Worm (Caenorhabditis elegans) whole organism, L2 larva: Measurements from ENCODE around the gene F10G7.9.
A peak's percentile ranks its signal among the peaks of the same experiment; 100 is the strongest.

ENCODE experiments used
- C34F6.9 ChIP-seq: fragments of 150-350 bp; optimal IDR thresholded peaks from 2 replicates; lab custom pipeline; 2014; ENCODE audit warnings: missing biosample characterization, missing genetic modification characterization
- F13H6.1 ChIP-seq: sonication (generic microtip); optimal IDR thresholded peaks from 2 replicates; lab custom pipeline; 2016; ENCODE audit warnings: missing genetic modification characterization, missing compliant biosample characterization
- R02D3.7 ChIP-seq: fragments of 150-350 bp; optimal IDR thresholded peaks from 2 replicates; lab custom pipeline; 2014; ENCODE audit warnings: missing biosample characterization, missing genetic modification characterization
- Y55F3AM.14 ChIP-seq: fragments of 200-800 bp; sonication (Bioruptor generic); optimal IDR thresholded peaks from 2 replicates; lab custom pipeline; 2018; ENCODE audit warnings: mild to moderate bottlenecking, missing genetic modification characterization, missing compliant biosample characterization
- ama-1 ChIP-seq: fragments of 150-350 bp; optimal IDR thresholded peaks from 2 replicates; lab custom pipeline; 2018; ENCODE audit warnings: inconsistent platforms
- blmp-1 ChIP-seq: sonication (generic microtip); optimal IDR thresholded peaks from 2 replicates; lab custom pipeline; 2017; ENCODE audit warnings: missing genetic modification characterization, mild to moderate bottlenecking, missing compliant biosample characterization, antibody characterized with exemption, moderate library complexity; ENCODE audit not compliant: insufficient read depth
- ceh-82 ChIP-seq: fragments of 150-350 bp; optimal IDR thresholded peaks from 2 replicates; lab custom pipeline; 2014; ENCODE audit warnings: missing biosample characterization, missing genetic modification characterization
- crh-2 ChIP-seq: sonication (generic microtip); optimal IDR thresholded peaks from 2 replicates; lab custom pipeline; 2017; ENCODE audit warnings: missing biosample characterization, missing genetic modification characterization
- dmd-4 ChIP-seq: sonication (generic microtip); optimal IDR thresholded peaks from 2 replicates; lab custom pipeline; 2017; ENCODE audit warnings: missing biosample characterization, missing genetic modification characterization
- elt-1 ChIP-seq: fragments of 150-350 bp; optimal IDR thresholded peaks from 2 replicates; lab custom pipeline; 2014; ENCODE audit warnings: missing biosample characterization, missing genetic modification characterization
- fos-1 ChIP-seq: fragments of 150-350 bp; optimal IDR thresholded peaks from 2 replicates; lab custom pipeline; 2014; ENCODE audit warnings: missing biosample characterization, missing genetic modification characterization
- gmeb-1 ChIP-seq: fragments of 150-350 bp; optimal IDR thresholded peaks from 2 replicates; lab custom pipeline; 2014; ENCODE audit warnings: missing biosample characterization, missing genetic modification characterization
- lin-13 ChIP-seq: fragments of 150-350 bp; optimal IDR thresholded peaks from 2 replicates; lab custom pipeline; 2014; ENCODE audit warnings: missing biosample characterization, missing genetic modification reagents, missing genetic modification characterization
- lin-39 ChIP-seq: fragments of 150-350 bp; optimal IDR thresholded peaks from 2 replicates; lab custom pipeline; 2014; ENCODE audit warnings: missing biosample characterization, missing genetic modification reagents, missing genetic modification characterization
- lsy-2 ChIP-seq, 2 experiments: fragments of 150-350 bp in 1 of 2; sonication (generic microtip) in 1 of 2; optimal IDR thresholded peaks; 2 replicates each; lab custom pipeline; 2014 to 2017; ENCODE audit warnings: missing biosample characterization in 2 of 2, missing genetic modification characterization in 2 of 2
- mab-5 ChIP-seq: fragments of 150-350 bp; optimal IDR thresholded peaks from 2 replicates; lab custom pipeline; 2014; ENCODE audit warnings: missing biosample characterization, missing genetic modification characterization
- mbf-1 ChIP-seq: sonication (generic microtip); optimal IDR thresholded peaks from 2 replicates; lab custom pipeline; 2017; ENCODE audit warnings: missing biosample characterization, missing genetic modification characterization
- mdl-1 ChIP-seq, 2 experiments: fragments of 150-350 bp in 1 of 2; sonication (generic microtip) in 1 of 2; optimal IDR thresholded peaks; 2 replicates each; lab custom pipeline; 2017; ENCODE audit warnings: missing biosample characterization in 2 of 2, missing genetic modification characterization in 2 of 2
- nhr-10 ChIP-seq: sonication (generic microtip); optimal IDR thresholded peaks from 2 replicates; lab custom pipeline; 2017; ENCODE audit warnings: missing biosample characterization, missing genetic modification characterization
- nhr-11 ChIP-seq: fragments of 150-350 bp; optimal IDR thresholded peaks from 2 replicates; lab custom pipeline; 2014; ENCODE audit warnings: missing biosample characterization, missing genetic modification characterization
- nhr-12 ChIP-seq: fragments of 150-350 bp; optimal IDR thresholded peaks from 2 replicates; lab custom pipeline; 2014; ENCODE audit warnings: missing biosample characterization, missing genetic modification characterization
- nhr-21 ChIP-seq: fragments of 150-350 bp; optimal IDR thresholded peaks from 2 replicates; lab custom pipeline; 2014; ENCODE audit warnings: missing biosample characterization, missing genetic modification characterization
- nhr-23 ChIP-seq: fragments of 150-350 bp; optimal IDR thresholded peaks from 2 replicates; lab custom pipeline; 2014; ENCODE audit warnings: missing biosample characterization, missing genetic modification reagents, missing genetic modification characterization
- nhr-25 ChIP-seq: fragments of 150-350 bp; sonication (generic microtip); optimal IDR thresholded peaks from 3 replicates; lab custom pipeline; 2014; ENCODE audit warnings: missing biosample characterization, missing genetic modification characterization
- nhr-6 ChIP-seq: fragments of 150-350 bp; optimal IDR thresholded peaks from 2 replicates; lab custom pipeline; 2014; ENCODE audit warnings: missing biosample characterization, missing genetic modification characterization
- nhr-77 ChIP-seq: fragments of 150-350 bp; optimal IDR thresholded peaks from 2 replicates; lab custom pipeline; 2014; ENCODE audit warnings: missing biosample characterization, missing genetic modification characterization
- peb-1 ChIP-seq: fragments of 150-350 bp; optimal IDR thresholded peaks from 2 replicates; lab custom pipeline; 2014; ENCODE audit warnings: missing biosample characterization, missing genetic modification characterization
- skn-1 ChIP-seq: sonication (generic microtip); optimal IDR thresholded peaks from 2 replicates; lab custom pipeline; 2017; ENCODE audit warnings: missing biosample characterization, missing genetic modification characterization
- sma-3 ChIP-seq: sonication (generic microtip); optimal IDR thresholded peaks from 2 replicates; lab custom pipeline; 2016; ENCODE audit warnings: missing genetic modification reagents, missing genetic modification characterization, missing compliant biosample characterization
- sma-9 ChIP-seq, 2 experiments: fragments of 150-350 bp in 1 of 2; sonication (generic microtip) in 1 of 2; optimal IDR thresholded peaks; 2 replicates each; lab custom pipeline; 2014 to 2016; ENCODE audit warnings: missing genetic modification characterization in 2 of 2, mild to moderate bottlenecking in 1 of 2, missing biosample characterization in 1 of 2, missing compliant biosample characterization in 1 of 2, missing genetic modification reagents in 1 of 2, moderate library complexity in 1 of 2
- snpc-4 ChIP-seq: fragments of 150-350 bp; optimal IDR thresholded peaks from 2 replicates; lab custom pipeline; 2014; ENCODE audit warnings: missing biosample characterization, missing genetic modification characterization
- unc-39 ChIP-seq: fragments of 150-350 bp; optimal IDR thresholded peaks from 2 replicates; lab custom pipeline; 2014; ENCODE audit warnings: missing biosample characterization, missing genetic modification characterization
- unc-62 ChIP-seq: fragments of 150-350 bp; optimal IDR thresholded peaks from 2 replicates; lab custom pipeline; 2014; ENCODE audit warnings: missing biosample characterization, missing genetic modification reagents, missing genetic modification characterization
- ztf-1 ChIP-seq: fragments of 200-800 bp; sonication (Bioruptor generic); conservative IDR thresholded peaks from 2 replicates; pipeline ENCODE4 v1.3.6; 2022; ENCODE audit warnings: missing genetic modification characterization, missing compliant biosample characterization
- ztf-4 ChIP-seq: fragments of 150-350 bp; optimal IDR thresholded peaks from 2 replicates; lab custom pipeline; 2014; ENCODE audit warnings: missing biosample characterization, missing genetic modification characterization

F10G7.9 gene

DNA sequence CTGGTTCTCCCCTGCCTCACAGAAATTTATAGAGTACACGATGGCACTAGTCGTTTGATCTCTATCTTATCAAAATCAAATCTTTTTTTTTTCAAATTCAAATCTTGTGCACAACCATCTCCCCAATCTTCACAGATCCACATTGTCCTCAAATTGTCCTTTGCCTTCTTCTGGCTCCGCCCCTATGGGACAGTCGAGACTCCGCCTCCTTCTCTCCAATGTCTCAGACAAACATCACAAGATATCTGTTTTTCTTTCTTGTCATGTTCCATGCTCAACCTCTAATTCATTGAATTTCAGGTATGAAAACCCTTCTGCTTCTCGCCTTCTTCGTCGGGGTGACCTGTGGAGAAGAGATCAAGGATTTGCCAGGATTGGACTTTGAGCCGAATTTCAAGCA is 31.1 kb upstream of the F10G7.9 start, which contains the start of gene ctsa-1.1:
ctsa-1.1 (plus strand) TSS at position 301 of the 400 bp plus-strand sequence.
- TF ChIP-seq peb-1 (tag; lab: Kevin White, UChicago) (no peak), nhr-77 (tag; lab: Kevin White, UChicago) (no peak), dmd-4 (tag; lab: Kevin White, UChicago) (no peak), mdl-1 (tag; optimal IDR thresholded peaks at IDR 0.05; lab: Kevin White, UChicago) (no peak), C34F6.9 (tag; lab: Kevin White, UChicago) (no peak), unc-39 (tag; lab: Kevin White, UChicago) (no peak), mbf-1 (tag; lab: Kevin White, UChicago) (no peak), lin-39 (no peak), nhr-23 (tag; lab: Kevin White, UChicago) (no peak), crh-2 (tag; lab: Kevin White, UChicago) (no peak), nhr-6 (tag; lab: Kevin White, UChicago) (no peak), sma-9 (GFP tag; optimal IDR thresholded peaks at IDR 0.05; lab: Kevin White, UChicago) (no peak), sma-9 (tag; optimal IDR thresholded peaks at IDR 0.05; lab: Kevin White, UChicago) (no peak), gmeb-1 (tag; lab: Kevin White, UChicago) (no peak), ama-1 (lab: Kevin White, UChicago) (no peak)

DNA sequence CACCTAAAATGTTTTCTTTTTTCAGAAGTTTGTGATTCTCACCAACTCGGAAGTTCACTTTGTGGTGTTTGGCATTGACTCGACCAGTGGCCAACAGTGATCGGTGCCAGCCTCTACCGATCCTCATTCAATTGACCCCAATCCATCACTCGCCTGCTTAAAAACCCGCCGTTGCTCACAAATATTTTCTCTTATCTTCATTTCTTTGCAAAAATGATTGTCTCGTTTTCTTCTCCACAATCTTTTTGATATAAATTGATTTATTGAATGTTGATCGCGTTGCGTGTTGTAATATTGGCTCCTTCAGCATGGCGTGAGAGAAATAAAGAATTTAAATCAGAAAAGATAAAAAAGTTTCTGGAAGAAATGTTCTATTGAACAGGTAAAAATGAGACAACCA is 30.3 kb upstream of the F10G7.9 start:
- TF ChIP-seq lsy-2 (tag; optimal IDR thresholded peaks at IDR 0.05; lab: Kevin White, UChicago) (peak in 1 of 2 experiments; percentile 33), unc-39 (tag; lab: Kevin White, UChicago) (no peak), peb-1 (tag; lab: Kevin White, UChicago) (no peak), F13H6.1 (peak; percentile 28), mab-5 (tag; lab: Kevin White, UChicago) (peak; percentile 30), fos-1 (no peak), R02D3.7 (no peak), nhr-11 (tag; lab: Kevin White, UChicago) (no peak), sma-9 (GFP tag; optimal IDR thresholded peaks at IDR 0.05; lab: Kevin White, UChicago) (peak; percentile 45), sma-9 (tag; optimal IDR thresholded peaks at IDR 0.05; lab: Kevin White, UChicago) (no peak), C34F6.9 (tag; lab: Kevin White, UChicago) (peak; percentile 26), snpc-4 (tag; lab: Kevin White, UChicago) (no peak), crh-2 (tag; lab: Kevin White, UChicago) (no peak), nhr-12 (tag; lab: Kevin White, UChicago) (no peak), sma-3 (GFP tag; lab: Kevin White, UChicago) (no peak), lin-13 (GFP tag; lab: Kevin White, UChicago) (no peak)
- TF ChIP-seq, all 48 proteins: peak for 5

DNA sequence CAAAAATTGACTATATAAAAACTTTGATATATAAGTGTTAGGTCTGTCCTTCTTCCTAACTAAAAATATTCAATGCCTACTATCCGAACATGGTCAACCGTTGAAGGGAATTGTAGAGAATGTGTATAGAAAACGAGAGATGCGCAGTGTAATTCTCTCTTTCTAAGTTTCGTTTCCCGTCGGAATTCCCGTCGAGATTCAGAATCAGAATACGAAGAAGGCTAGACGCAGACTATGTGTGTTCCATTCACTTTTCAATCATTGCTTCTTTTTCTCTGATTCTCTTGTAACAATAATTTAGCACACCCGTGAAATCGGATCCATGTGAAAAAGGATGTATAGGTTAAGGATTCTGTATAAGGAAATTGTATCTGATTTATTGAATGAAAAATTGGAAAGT is 28.2 kb upstream of the F10G7.9 start:
- TF ChIP-seq blmp-1 (tag; lab: Kevin White, UChicago) (peak; percentile 93), nhr-10 (tag; lab: Kevin White, UChicago) (no peak), nhr-25 (tag; lab: Kevin White, UChicago) (peak; percentile 10)
- TF ChIP-seq, all 48 proteins: peak for 2

DNA sequence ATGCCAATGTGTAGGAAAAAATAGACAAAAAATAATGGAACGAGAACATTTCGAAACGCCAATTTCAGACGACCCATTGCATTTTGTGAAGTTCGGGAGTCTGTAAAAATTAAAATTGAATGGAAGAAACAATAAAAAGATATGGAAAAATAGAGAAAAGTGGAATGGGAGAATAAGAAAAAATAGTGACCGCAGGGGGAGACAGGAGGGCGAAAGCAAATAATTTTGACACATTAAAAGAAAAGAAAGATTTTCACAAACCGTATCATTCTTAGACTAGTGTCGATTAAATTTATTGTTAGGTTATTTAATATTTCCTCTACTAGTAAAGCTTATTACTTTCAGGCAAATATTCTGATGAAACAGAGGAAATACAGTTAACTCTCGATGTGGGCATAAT is 27.6 kb upstream of the F10G7.9 start, which contains the start of gene F41C3.11:
F41C3.11 (minus strand) TSS at position 101 of the 400 bp plus-strand sequence.
- TF ChIP-seq nhr-10 (tag; lab: Kevin White, UChicago), result no peak
- TF ChIP-seq mdl-1 (tag; optimal IDR thresholded peaks at IDR 0.05; lab: Kevin White, UChicago), result no peak
- TF ChIP-seq Y55F3AM.14 (GFP tag; lab: Kevin White, UChicago), result no peak
- TF ChIP-seq nhr-11 (tag; lab: Kevin White, UChicago), result no peak

DNA sequence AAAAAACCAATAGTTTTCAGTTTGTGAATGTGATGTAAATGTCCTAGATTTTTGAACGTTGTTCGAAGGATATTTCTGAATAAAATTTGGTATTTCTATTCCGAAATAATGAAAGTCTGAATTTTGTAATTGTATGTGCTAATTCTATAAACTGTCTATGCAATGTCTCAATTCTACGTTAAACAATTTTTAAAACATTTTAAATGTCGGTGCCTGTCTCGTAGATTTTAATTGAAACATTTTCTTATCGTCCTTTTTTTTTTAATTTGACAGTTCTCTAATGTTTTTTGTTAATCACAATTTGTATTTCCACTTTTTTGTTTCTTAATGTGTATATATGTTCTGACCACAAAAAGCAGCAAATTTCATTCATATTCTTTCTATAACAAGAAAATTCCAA is 23.4 kb upstream of the F10G7.9 start, which contains the start of gene F41C3.7:
F41C3.7 (plus strand) TSS at position 301 of the 400 bp plus-strand sequence.
- TF ChIP-seq nhr-12 (tag; lab: Kevin White, UChicago) (no peak), nhr-25 (tag; lab: Kevin White, UChicago) (no peak), crh-2 (tag; lab: Kevin White, UChicago) (no peak), blmp-1 (tag; lab: Kevin White, UChicago) (no peak), unc-62 (no peak), nhr-21 (tag; lab: Kevin White, UChicago) (no peak), nhr-23 (tag; lab: Kevin White, UChicago) (no peak), elt-1 (tag; lab: Kevin White, UChicago) (no peak), ztf-1 (GFP tag; lab: Robert Waterston, UW) (no peak), ceh-82 (tag; lab: Kevin White, UChicago) (no peak), sma-9 (GFP tag; optimal IDR thresholded peaks at IDR 0.05; lab: Kevin White, UChicago) (no peak), sma-9 (tag; optimal IDR thresholded peaks at IDR 0.05; lab: Kevin White, UChicago) (no peak), gmeb-1 (tag; lab: Kevin White, UChicago) (no peak), C34F6.9 (tag; lab: Kevin White, UChicago) (no peak), ztf-4 (tag; lab: Kevin White, UChicago) (no peak), dmd-4 (tag; lab: Kevin White, UChicago) (no peak), lsy-2 (tag; optimal IDR thresholded peaks at IDR 0.05; lab: Kevin White, UChicago) (no peak), fos-1 (no peak), skn-1 (tag; lab: Kevin White, UChicago) (no peak)
